Fruit fly (Drosophila melanogaster) whole organism, prepupa: ENCODE measurements around the gene Jhbp11.

Source experiments
- CG6163 ChIP-seq: fragments of 200-800 bp; sonication (Bioruptor generic); IDR thresholded peaks from 3 replicates; pipeline ENCODE4 v1.3.6; 2022; ENCODE audit warnings: missing biosample characterization, missing genetic modification characterization
- CG8632 ChIP-seq: fragments of 200-800 bp; sonication (Bioruptor generic); optimal IDR thresholded peaks from 3 replicates; lab custom pipeline; 2016; ENCODE audit warnings: missing biosample characterization, missing genetic modification characterization
- Hr4 ChIP-seq: fragments of 200-800 bp; sonication (Bioruptor generic); optimal IDR thresholded peaks from 3 replicates; lab custom pipeline; 2016; ENCODE audit warnings: missing biosample characterization, missing genetic modification characterization
- Met ChIP-seq: fragments of 200-800 bp; sonication (Bioruptor generic); optimal IDR thresholded peaks from 3 replicates; lab custom pipeline; 2016; ENCODE audit warnings: missing biosample characterization, missing genetic modification characterization
- Sox102F ChIP-seq: fragments of 200-800 bp; sonication (Bioruptor generic); optimal IDR thresholded peaks from 2 replicates; lab custom pipeline; 2016; ENCODE audit warnings: missing biosample characterization, mild to moderate bottlenecking, missing genetic modification characterization
- achi ChIP-seq: fragments of 200-800 bp; sonication (Bioruptor generic); optimal IDR thresholded peaks from 3 replicates; lab custom pipeline; 2016; ENCODE audit warnings: missing biosample characterization, missing genetic modification characterization
- lz ChIP-seq: fragments of 200-800 bp; sonication (Bioruptor generic); optimal IDR thresholded peaks from 3 replicates; lab custom pipeline; 2016; ENCODE audit warnings: missing biosample characterization, missing genetic modification characterization
- net ChIP-seq: fragments of 200-800 bp; sonication (Bioruptor generic); optimal IDR thresholded peaks from 3 replicates; lab custom pipeline; 2016; ENCODE audit warnings: missing biosample characterization, missing genetic modification characterization
- pdm3 ChIP-seq: fragments of 200-800 bp; sonication (Bioruptor generic); optimal IDR thresholded peaks from 3 replicates; lab custom pipeline; 2016; ENCODE audit warnings: missing biosample characterization, missing genetic modification characterization
- vri ChIP-seq: fragments of 200-800 bp; sonication (Bioruptor generic); optimal IDR thresholded peaks from 3 replicates; lab custom pipeline; 2016; ENCODE audit warnings: missing biosample characterization, mild to moderate bottlenecking, missing genetic modification characterization

- TF ChIP-seq Met (GFP tag; lab: Kevin White, UChicago): no peak
- TF ChIP-seq CG8632 (GFP tag; lab: Kevin White, UChicago): no peak
- peak; percentile 54; the same call in 2 of the 3 replicates for TF ChIP-seq CG6163
- no peak for TF ChIP-seq vri (GFP tag; lab: Kevin White, UChicago)
- TF ChIP-seq net (GFP tag; lab: Kevin White, UChicago): no peak
- no peak for TF ChIP-seq pdm3 (GFP tag; lab: Kevin White, UChicago)
- no peak for TF ChIP-seq lz (GFP tag; lab: Kevin White, UChicago)
- TF ChIP-seq Hr4 (GFP tag; lab: Kevin White, UChicago): no peak
- TF ChIP-seq achi (GFP tag; lab: Kevin White, UChicago): no peak
- no peak for TF ChIP-seq Sox102F (GFP tag; lab: Kevin White, UChicago)
Observed at dm6 chr3R:27091106-27091505, 9.9 kb upstream of the Jhbp11 start, which contains the start of gene Cpr97Eb.
